Worm (Caenorhabditis elegans) whole organism, midembryonic: ENCODE results near the gene srsy-1.

ENCODE experiments used
- T22C8.4 ChIP-seq: fragments of 200-800 bp; sonication (Bioruptor generic); IDR thresholded peaks from 2 replicates; pipeline ENCODE4 v1.3.6; 2022; ENCODE audit warnings: missing genetic modification characterization, missing compliant biosample characterization
- flt-1 ChIP-seq: fragments of 200-800 bp; sonication (Bioruptor generic); IDR thresholded peaks from 2 replicates; pipeline ENCODE4 v1.3.6; 2022; ENCODE audit warnings: missing genetic modification characterization, missing compliant biosample characterization
- ref-1 ChIP-seq: fragments of 200-800 bp; sonication (Bioruptor generic); conservative IDR thresholded peaks from 2 replicates; pipeline ENCODE4 v1.3.6; 2022; ENCODE audit warnings: missing genetic modification reagents, missing genetic modification characterization, missing compliant biosample characterization

DNA sequence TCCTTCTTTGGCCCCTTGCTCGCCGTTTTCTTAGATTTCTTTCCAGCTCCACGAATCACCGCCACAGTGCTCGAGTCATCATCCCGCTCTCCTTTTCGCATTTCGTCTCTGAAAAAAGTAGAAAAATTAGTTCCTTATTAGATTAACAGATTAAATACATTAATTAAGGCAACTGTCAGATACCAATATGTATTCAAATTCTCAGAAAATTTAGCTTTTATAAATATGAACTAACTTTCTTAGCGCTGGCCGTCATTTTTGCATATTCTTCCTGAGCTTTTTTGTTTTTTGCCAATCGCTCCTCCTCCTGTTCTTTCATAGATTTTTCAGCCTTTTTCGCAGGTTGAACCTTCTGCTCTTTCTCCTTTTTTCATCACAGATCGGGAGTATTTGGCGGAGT is 16.2 kb upstream of the srsy-1 start, which contains the start of gene C04G6.6:
- TF ChIP-seq flt-1 (GFP tag; lab: Robert Waterston, UW) = no peak
- TF ChIP-seq ref-1 (GFP tag; lab: Robert Waterston, UW) = no peak
- no peak for TF ChIP-seq T22C8.4
